Fruit fly (Drosophila melanogaster) whole organism, embryonic: ENCODE results near the gene tho2.
A peak's percentile ranks its signal among the peaks of the same experiment; 100 is the strongest.

ENCODE experiments used
- Abd-B ChIP-seq: fragments of 200-800 bp; sonication (Bioruptor generic); optimal IDR thresholded peaks from 2 replicates; lab custom pipeline; 2018; ENCODE audit warnings: missing biosample characterization, mild to moderate bottlenecking, missing genetic modification characterization, moderate library complexity
- Ada2b ChIP-seq: fragments of 200-800 bp; sonication (Bioruptor generic); IDR thresholded peaks from 2 replicates; pipeline ENCODE4 v1.3.6; 2022; ENCODE audit warnings: missing biosample characterization, missing genetic modification characterization
- Antp ChIP-seq: fragments of 200-800 bp; sonication (Bioruptor generic); optimal IDR thresholded peaks from 3 replicates; lab custom pipeline; 2016; ENCODE audit warnings: missing biosample characterization, missing genetic modification characterization
- CG10366 ChIP-seq: fragments of 200-800 bp; sonication (Bioruptor generic); IDR thresholded peaks from 2 replicates; pipeline ENCODE4 v1.3.6; 2022; ENCODE audit warnings: missing biosample characterization, missing genetic modification characterization
- CG10543 ChIP-seq: fragments of 200-800 bp; sonication (Bioruptor generic); optimal IDR thresholded peaks from 3 replicates; lab custom pipeline; 2017; ENCODE audit warnings: missing biosample characterization, mild to moderate bottlenecking, missing genetic modification characterization, moderate library complexity
- CG14441 ChIP-seq: fragments of 200-800 bp; sonication (Bioruptor generic); IDR thresholded peaks from 2 replicates; pipeline ENCODE4 v1.3.6; 2022; ENCODE audit warnings: missing biosample characterization, missing genetic modification characterization
- CG15011 ChIP-seq: fragments of 200-800 bp; sonication (Bioruptor generic); optimal IDR thresholded peaks from 3 replicates; lab custom pipeline; 2018; ENCODE audit warnings: missing biosample characterization, mild to moderate bottlenecking, missing genetic modification characterization
- CG2120 ChIP-seq: fragments of 200-800 bp; sonication (Bioruptor generic); optimal IDR thresholded peaks from 3 replicates; lab custom pipeline; 2016; ENCODE audit warnings: missing biosample characterization, missing genetic modification characterization
- CG3995 ChIP-seq: fragments of 200-800 bp; sonication (Bioruptor generic); optimal IDR thresholded peaks from 3 replicates; lab custom pipeline; 2016; ENCODE audit warnings: missing biosample characterization, missing genetic modification characterization
- CG5180 ChIP-seq: fragments of 200-800 bp; sonication (Bioruptor generic); optimal IDR thresholded peaks from 3 replicates; lab custom pipeline; 2017; ENCODE audit warnings: missing biosample characterization, missing genetic modification characterization, mild to moderate bottlenecking, moderate library complexity, missing genetic modification reagents
- CG5245 ChIP-seq: fragments of 200-800 bp; sonication (Bioruptor generic); optimal IDR thresholded peaks from 3 replicates; lab custom pipeline; 2016; ENCODE audit warnings: missing biosample characterization, missing genetic modification characterization
- CG7556 ChIP-seq: fragments of 200-800 bp; sonication (Bioruptor generic); optimal IDR thresholded peaks from 2 replicates; lab custom pipeline; 2017; ENCODE audit warnings: missing biosample characterization, mild to moderate bottlenecking, missing genetic modification characterization
- CG7839 ChIP-seq: fragments of 200-800 bp; sonication (Bioruptor generic); optimal IDR thresholded peaks from 3 replicates; lab custom pipeline; 2018; ENCODE audit warnings: missing biosample characterization, mild to moderate bottlenecking, missing genetic modification characterization, moderate library complexity
- CG8089 ChIP-seq: fragments of 200-800 bp; sonication (Bioruptor generic); optimal IDR thresholded peaks from 3 replicates; lab custom pipeline; 2016; ENCODE audit warnings: missing biosample characterization, missing genetic modification characterization
- CG8944 ChIP-seq: fragments of 200-800 bp; sonication (Bioruptor generic); optimal IDR thresholded peaks from 3 replicates; lab custom pipeline; 2016; ENCODE audit warnings: missing biosample characterization, missing genetic modification characterization
- CG9215 ChIP-seq: fragments of 200-800 bp; sonication (Bioruptor generic); IDR thresholded peaks from 2 replicates; pipeline ENCODE4 v1.3.6; 2022; ENCODE audit warnings: missing biosample characterization, missing genetic modification characterization
- CG9437 ChIP-seq: fragments of 200-800 bp; sonication (Bioruptor generic); optimal IDR thresholded peaks from 2 replicates; lab custom pipeline; 2018; ENCODE audit warnings: missing biosample characterization, mild to moderate bottlenecking, missing genetic modification characterization
- CG9817 ChIP-seq: fragments of 200-800 bp; sonication (Bioruptor generic); optimal IDR thresholded peaks from 2 replicates; lab custom pipeline; 2018; ENCODE audit warnings: missing biosample characterization, mild to moderate bottlenecking, missing genetic modification characterization, moderate library complexity
- Camta ChIP-seq: fragments of 200-800 bp; sonication (Bioruptor generic); optimal IDR thresholded peaks from 2 replicates; lab custom pipeline; 2016; ENCODE audit warnings: missing biosample characterization, missing genetic modification characterization
- CoRest ChIP-seq: fragments of 200-800 bp; sonication (Bioruptor generic); optimal IDR thresholded peaks from 3 replicates; lab custom pipeline; 2018; ENCODE audit warnings: missing biosample characterization, mild to moderate bottlenecking, missing genetic modification characterization, moderate library complexity
- Dbx ChIP-seq: fragments of 200-800 bp; sonication (Bioruptor generic); IDR thresholded peaks from 3 replicates; pipeline ENCODE4 v1.3.6; 2022; ENCODE audit warnings: missing biosample characterization, missing genetic modification characterization
- E2f2 ChIP-seq: fragments of 200-800 bp; sonication (Bioruptor generic); IDR thresholded peaks from 2 replicates; pipeline ENCODE4 v1.3.6; 2022; ENCODE audit warnings: missing biosample characterization, missing genetic modification characterization
- H15 ChIP-seq: fragments of 200-800 bp; sonication (Bioruptor generic); IDR thresholded peaks from 3 replicates; pipeline ENCODE4 v1.3.6; 2022; ENCODE audit warnings: missing biosample characterization, missing genetic modification characterization
- HLH3B ChIP-seq: fragments of 200-800 bp; sonication (Bioruptor generic); IDR thresholded peaks from 2 replicates; pipeline ENCODE4 v1.3.6; 2022; ENCODE audit warnings: missing biosample characterization, missing genetic modification characterization
- Hr51 ChIP-seq, 2 experiments: fragments of 200-800 bp; sonication (Bioruptor generic); optimal IDR thresholded peaks; 2 replicates in 1 of 2; 3 replicates in 1 of 2; lab custom pipeline; 2016 to 2018; ENCODE audit warnings: missing biosample characterization in 2 of 2, missing genetic modification characterization in 2 of 2, mild to moderate bottlenecking in 1 of 2, moderate library complexity in 1 of 2
- Hsf ChIP-seq: fragments of 200-800 bp; sonication (Bioruptor generic); optimal IDR thresholded peaks from 3 replicates; lab custom pipeline; 2016; ENCODE audit warnings: missing biosample characterization, missing genetic modification characterization
- Lim3 ChIP-seq: fragments of 200-800 bp; sonication (Bioruptor generic); IDR thresholded peaks from 2 replicates; pipeline ENCODE4 v1.3.6; 2022; ENCODE audit warnings: missing biosample characterization, missing genetic modification characterization
- Med ChIP-seq: fragments of 200-800 bp; sonication (Bioruptor generic); peaks from one replicate; lab custom pipeline; 2016; ENCODE audit warnings: missing biosample characterization, missing genetic modification characterization, mild to moderate bottlenecking, inconsistent platforms, moderate library complexity
- Nf-YB ChIP-seq: fragments of 200-800 bp; sonication (Bioruptor generic); optimal IDR thresholded peaks from 3 replicates; lab custom pipeline; 2019; ENCODE audit warnings: missing biosample characterization, mild to moderate bottlenecking, missing genetic modification characterization, moderate library complexity
- Xrp1 ChIP-seq: fragments of 200-800 bp; sonication (Bioruptor generic); IDR thresholded peaks from 2 replicates; pipeline ENCODE4 v1.3.6; 2022; ENCODE audit warnings: missing biosample characterization, missing genetic modification characterization
- al ChIP-seq: fragments of 200-800 bp; sonication (Bioruptor generic); IDR thresholded peaks from 2 replicates; pipeline ENCODE4 v1.3.6; 2022; ENCODE audit warnings: missing biosample characterization, missing genetic modification characterization
- aop ChIP-seq: fragments of 200-800 bp; sonication (Bioruptor generic); IDR thresholded peaks from 2 replicates; pipeline ENCODE4 v1.3.6; 2022; ENCODE audit warnings: missing biosample characterization, missing genetic modification characterization
- bcd ChIP-seq: fragments of 200-800 bp; sonication (Bioruptor generic); optimal IDR thresholded peaks from 2 replicates; lab custom pipeline; 2017; ENCODE audit warnings: missing biosample characterization, mild to moderate bottlenecking, missing genetic modification characterization
- croc ChIP-seq: fragments of 200-800 bp; sonication (Bioruptor generic); conservative IDR thresholded peaks from 3 replicates; pipeline ENCODE4 v1.3.6; 2022; ENCODE audit warnings: missing biosample characterization, missing genetic modification characterization
- crol ChIP-seq: fragments of 200-800 bp; sonication (Bioruptor generic); IDR thresholded peaks from 2 replicates; pipeline ENCODE4 v1.3.6; 2022; ENCODE audit warnings: missing biosample characterization, missing genetic modification characterization
- eve ChIP-seq, 2 experiments: fragments of >200 bp; optimal IDR thresholded peaks; 2 replicates each; lab custom pipeline; 2017; ENCODE audit warnings: missing biosample characterization in 2 of 2, missing genetic modification characterization in 2 of 2
- fd3F ChIP-seq: fragments of 200-800 bp; sonication (Bioruptor generic); optimal IDR thresholded peaks from 2 replicates; lab custom pipeline; 2018; ENCODE audit warnings: missing biosample characterization, mild to moderate bottlenecking, missing genetic modification characterization, moderate library complexity
- fd96Cb ChIP-seq: fragments of 200-800 bp; sonication (Bioruptor generic); optimal IDR thresholded peaks from 2 replicates; lab custom pipeline; 2018; ENCODE audit warnings: missing biosample characterization, mild to moderate bottlenecking, missing genetic modification characterization, moderate library complexity
- fu2 ChIP-seq: fragments of 200-800 bp; sonication (Bioruptor generic); optimal IDR thresholded peaks from 2 replicates; lab custom pipeline; 2016; ENCODE audit warnings: missing biosample characterization, missing genetic modification characterization
- lab ChIP-seq: fragments of 200-800 bp; sonication (Bioruptor generic); optimal IDR thresholded peaks from 3 replicates; lab custom pipeline; 2017; ENCODE audit warnings: missing biosample characterization, missing genetic modification characterization, mild to moderate bottlenecking, moderate library complexity, missing genetic modification reagents
- lilli ChIP-seq: fragments of 200-800 bp; sonication (Bioruptor generic); optimal IDR thresholded peaks from 3 replicates; lab custom pipeline; 2016; ENCODE audit warnings: missing biosample characterization, missing genetic modification characterization
- nerfin-2 ChIP-seq: fragments of 200-800 bp; sonication (Bioruptor generic); IDR thresholded peaks from 2 replicates; pipeline ENCODE4 v1.3.6; 2022; ENCODE audit warnings: missing biosample characterization, missing genetic modification characterization; ENCODE audit not compliant: partially characterized antibody
- onecut ChIP-seq: fragments of 200-800 bp; sonication (Bioruptor generic); IDR thresholded peaks from 2 replicates; pipeline ENCODE4 v1.3.6; 2022; ENCODE audit warnings: missing biosample characterization, missing genetic modification characterization
- slbo ChIP-seq: fragments of 200-800 bp; sonication (Bioruptor generic); IDR thresholded peaks from 2 replicates; pipeline ENCODE4 v1.3.6; 2022; ENCODE audit warnings: missing biosample characterization, missing genetic modification characterization
- sqz ChIP-seq: fragments of 200-800 bp; sonication (Bioruptor generic); optimal IDR thresholded peaks from 3 replicates; lab custom pipeline; 2018; ENCODE audit warnings: missing biosample characterization, mild to moderate bottlenecking, missing genetic modification characterization

tho2 gene

dm6 chr2L:2177312-2177968, 32.5 kb upstream of the tho2 start (continued):
- TF ChIP-seq CG15011 (GFP tag; lab: Kevin White, UChicago) (no peak), CG5180 (GFP tag; lab: Kevin White, UChicago) (no peak), CG8944 (GFP tag; lab: Kevin White, UChicago) (peak; percentile 35)
- TF ChIP-seq, all 482 proteins: peak for 192

- TF ChIP-seq CG5180 (GFP tag; lab: Kevin White, UChicago) (peak; percentile 1), crol (GFP tag; lab: Robert Waterston, UW) (peak; percentile 26; the same call in 1 of the 2 replicates), CG9817 (tag; lab: Kevin White, UChicago) (peak; percentile 53), onecut (GFP tag; lab: Robert Waterston, UW) (no peak), CG2120 (GFP tag; lab: Kevin White, UChicago) (peak; percentile 79), Camta (GFP tag; lab: Kevin White, UChicago) (no peak), fu2 (GFP tag; lab: Kevin White, UChicago) (peak; percentile 27), al (GFP tag; lab: Robert Waterston, UW) (peak; percentile 64), Hsf (peak; percentile 40), CG5245 (peak; percentile 14), nerfin-2 (GFP tag; lab: Robert Waterston, UW) (no peak), Nf-YB (GFP tag; lab: Kevin White, UChicago) (peak; percentile 21), sqz (GFP tag; lab: Kevin White, UChicago) (peak; percentile 27), fd3F (peak; percentile 33), bcd (GFP tag; lab: Kevin White, UChicago) (peak; percentile 46), Hr51 (GFP tag; optimal IDR thresholded peaks at IDR 0.05; lab: Kevin White, UChicago) (peak in 1 of 2 experiments; percentile 77), CG3995 (GFP tag; lab: Kevin White, UChicago) (peak; percentile 58), Xrp1 (GFP tag; lab: Robert Waterston, UW) (peak; percentile 25; the same call in 1 of the 2 replicates), fd96Cb (tag; lab: Kevin White, UChicago) (peak; percentile 19), CG7839 (tag; lab: Kevin White, UChicago) (peak; percentile 76), Ada2b (GFP tag; lab: Robert Waterston, UW) (peak; percentile 42; the same call in 1 of the 2 replicates), Lim3 (GFP tag; lab: Robert Waterston, UW) (no peak), HLH3B (GFP tag; lab: Robert Waterston, UW) (0 out of 2 replicates have a peak, but pooled peaks have one; percentile 40), CoRest (tag; lab: Kevin White, UChicago) (peak; percentile 76), Abd-B (peak; percentile 4), Med (peak; percentile 83), Dbx (peak; percentile 65; the same call in 2 of the 3 replicates), CG10366 (GFP tag; lab: Robert Waterston, UW) (peak; percentile 32; the same call in 1 of the 2 replicates), H15 (GFP tag; lab: Robert Waterston, UW) (no peak), eve (GFP tag; optimal IDR thresholded peaks at IDR 0.05; lab: Kevin White, UChicago) (peak in 1 of 2 experiments; percentile 58), aop (peak; percentile 76; the same call in 1 of the 2 replicates), CG9215 (GFP tag; lab: Robert Waterston, UW) (peak; percentile 33), CG10543 (GFP tag; lab: Kevin White, UChicago) (peak; percentile 72), Antp (GFP tag; lab: Kevin White, UChicago) (no peak), slbo (peak; percentile 46; the same call in 1 of the 2 replicates), CG14441 (GFP tag; lab: Robert Waterston, UW) (peak; percentile 27; the same call in 1 of the 2 replicates), croc (0 out of 3 replicates have a peak, but pooled peaks have one; percentile 15), CG9437 (GFP tag; lab: Kevin White, UChicago) (peak; percentile 67), CG8089 (GFP tag; lab: Kevin White, UChicago) (no peak), lilli (peak; percentile 72), lab (GFP tag; lab: Kevin White, UChicago) (peak; percentile 68), CG7556 (GFP tag; lab: Kevin White, UChicago) (peak; percentile 72), E2f2 (peak; percentile 37; the same call in 1 of the 2 replicates)
These were observed 31.1 kb upstream of the tho2 start for dm6 chr2L:2175930-2176643.
